Worm (Caenorhabditis elegans) whole organism, mixed stage, embryonic: ENCODE measurements around the gene ceh-76.
A peak's percentile ranks its signal among the peaks of the same experiment; 100 is the strongest.

Experiments used
- M03D4.4 ChIP-seq: sonication (generic microtip); optimal IDR thresholded peaks from 2 replicates; lab custom pipeline; 2017; ENCODE audit warnings: mild to moderate bottlenecking, missing genetic modification characterization, missing compliant biosample characterization
- bed-3 ChIP-seq: fragments of 200-800 bp; sonication (Bioruptor generic); optimal IDR thresholded peaks from 3 replicates; lab custom pipeline; 2018; ENCODE audit warnings: mild to moderate bottlenecking, missing genetic modification characterization, moderate library complexity, missing compliant biosample characterization
- blmp-1 ChIP-seq: fragments of 150-350 bp; optimal IDR thresholded peaks from 2 replicates; lab custom pipeline; 2014; ENCODE audit warnings: missing biosample characterization, missing genetic modification characterization
- ceh-39 ChIP-seq: fragments of 150-350 bp; optimal IDR thresholded peaks from 2 replicates; lab custom pipeline; 2014; ENCODE audit warnings: missing biosample characterization, missing genetic modification characterization
- ceh-43 ChIP-seq: fragments of 200-800 bp; sonication (Bioruptor generic); optimal IDR thresholded peaks from 2 replicates; lab custom pipeline; 2018; ENCODE audit warnings: mild to moderate bottlenecking, missing genetic modification characterization, moderate library complexity, missing compliant biosample characterization
- ceh-83 ChIP-seq: fragments of 200-800 bp; sonication (Bioruptor generic); optimal IDR thresholded peaks from 2 replicates; lab custom pipeline; 2018; ENCODE audit warnings: mild to moderate bottlenecking, missing genetic modification characterization, missing compliant biosample characterization
- ces-1 ChIP-seq: fragments of 150-350 bp; optimal IDR thresholded peaks from 2 replicates; lab custom pipeline; 2014; ENCODE audit warnings: missing biosample characterization, missing genetic modification reagents, missing genetic modification characterization
- cnd-1 ChIP-seq: fragments of 200-800 bp; sonication (Bioruptor generic); optimal IDR thresholded peaks from 2 replicates; lab custom pipeline; 2018; ENCODE audit warnings: mild to moderate bottlenecking, missing genetic modification characterization, missing compliant biosample characterization
- drap-1 ChIP-seq: fragments of 200-800 bp; sonication (Bioruptor generic); optimal IDR thresholded peaks from 3 replicates; lab custom pipeline; 2018; ENCODE audit warnings: mild to moderate bottlenecking, missing genetic modification characterization, missing compliant biosample characterization
- elt-1 ChIP-seq: sonication (generic microtip); optimal IDR thresholded peaks from 2 replicates; lab custom pipeline; 2017; ENCODE audit warnings: missing genetic modification characterization, mild to moderate bottlenecking, missing compliant biosample characterization, antibody characterized with exemption, moderate library complexity, borderline replicate concordance; ENCODE audit not compliant: insufficient read depth
- elt-3 ChIP-seq: fragments of 150-350 bp; optimal IDR thresholded peaks from 2 replicates; lab custom pipeline; 2014; ENCODE audit warnings: missing biosample characterization, missing genetic modification characterization
- flh-1 ChIP-seq: fragments of 200-800 bp; sonication (Bioruptor generic); optimal IDR thresholded peaks from 2 replicates; lab custom pipeline; 2018; ENCODE audit warnings: mild to moderate bottlenecking, missing genetic modification characterization, moderate library complexity, missing compliant biosample characterization
- ham-2 ChIP-seq: fragments of 200-800 bp; sonication (Bioruptor generic); optimal IDR thresholded peaks from 2 replicates; lab custom pipeline; 2018; ENCODE audit warnings: mild to moderate bottlenecking, missing genetic modification characterization, missing compliant biosample characterization
- lin-32 ChIP-seq: fragments of 200-800 bp; sonication (Bioruptor generic); optimal IDR thresholded peaks from 2 replicates; lab custom pipeline; 2018; ENCODE audit warnings: mild to moderate bottlenecking, missing genetic modification characterization, missing compliant biosample characterization
- lsy-2 ChIP-seq: fragments of 150-350 bp; optimal IDR thresholded peaks from 2 replicates; lab custom pipeline; 2014; ENCODE audit warnings: missing biosample characterization, missing genetic modification characterization
- mab-5 ChIP-seq: fragments of 150-350 bp; optimal IDR thresholded peaks from 2 replicates; lab custom pipeline; 2014; ENCODE audit warnings: missing biosample characterization, missing genetic modification characterization
- mep-1 ChIP-seq: fragments of 150-350 bp; optimal IDR thresholded peaks from 2 replicates; lab custom pipeline; 2017; ENCODE audit warnings: missing biosample characterization, missing genetic modification reagents, missing genetic modification characterization, inconsistent platforms
- mls-2 ChIP-seq: sonication (generic microtip); optimal IDR thresholded peaks from 2 replicates; lab custom pipeline; 2016; ENCODE audit warnings: mild to moderate bottlenecking, missing genetic modification characterization, moderate library complexity, missing compliant biosample characterization
- nhr-12 ChIP-seq: fragments of 150-350 bp; optimal IDR thresholded peaks from 2 replicates; lab custom pipeline; 2014; ENCODE audit warnings: missing biosample characterization, missing genetic modification characterization
- nhr-2 ChIP-seq: fragments of 150-350 bp; optimal IDR thresholded peaks from 2 replicates; lab custom pipeline; 2014; ENCODE audit warnings: missing biosample characterization, missing genetic modification characterization
- nhr-237 ChIP-seq: fragments of 150-350 bp; optimal IDR thresholded peaks from 2 replicates; lab custom pipeline; 2014; ENCODE audit warnings: missing biosample characterization, missing genetic modification characterization
- nhr-28 ChIP-seq: fragments of 150-350 bp; optimal IDR thresholded peaks from 2 replicates; lab custom pipeline; 2014; ENCODE audit warnings: missing biosample characterization, missing genetic modification characterization
- nhr-76 ChIP-seq: sonication (generic microtip); optimal IDR thresholded peaks from 2 replicates; lab custom pipeline; 2017; ENCODE audit warnings: missing biosample characterization, missing genetic modification characterization
- pha-4 ChIP-seq: fragments of 150-350 bp; optimal IDR thresholded peaks from 2 replicates; lab custom pipeline; 2018; ENCODE audit warnings: missing biosample characterization, missing genetic modification reagents, missing genetic modification characterization
- sem-2 ChIP-seq: fragments of 200-800 bp; sonication (Bioruptor generic); optimal IDR thresholded peaks from 2 replicates; lab custom pipeline; 2018; ENCODE audit warnings: mild to moderate bottlenecking, missing genetic modification characterization, missing compliant biosample characterization
- snpc-4 ChIP-seq: fragments of 150-350 bp; optimal IDR thresholded peaks from 2 replicates; lab custom pipeline; 2014; ENCODE audit warnings: missing biosample characterization, missing genetic modification characterization
- sptf-1 ChIP-seq: sonication (generic microtip); optimal IDR thresholded peaks from 2 replicates; lab custom pipeline; 2017; ENCODE audit warnings: mild to moderate bottlenecking, missing genetic modification characterization, moderate library complexity, missing compliant biosample characterization
- tbx-8 ChIP-seq: fragments of 200-800 bp; sonication (Bioruptor generic); optimal IDR thresholded peaks from 2 replicates; lab custom pipeline; 2018; ENCODE audit warnings: mild to moderate bottlenecking, missing genetic modification characterization, moderate library complexity, missing compliant biosample characterization
- unc-120 ChIP-seq: sonication (generic microtip); optimal IDR thresholded peaks from 2 replicates; lab custom pipeline; 2017; ENCODE audit warnings: missing genetic modification characterization, missing compliant biosample characterization; ENCODE audit not compliant: poor library complexity, severe bottlenecking
- unc-39 ChIP-seq: fragments of 150-350 bp; optimal IDR thresholded peaks from 2 replicates; lab custom pipeline; 2014; ENCODE audit warnings: missing biosample characterization, missing genetic modification characterization
- unc-62 ChIP-seq: fragments of 150-350 bp; optimal IDR thresholded peaks from 2 replicates; lab custom pipeline; 2014; ENCODE audit warnings: missing biosample characterization, missing genetic modification reagents, missing genetic modification characterization
- zip-8 ChIP-seq: fragments of 150-350 bp; optimal IDR thresholded peaks from 2 replicates; lab custom pipeline; 2014; ENCODE audit warnings: missing biosample characterization, missing genetic modification characterization
- ztf-11 ChIP-seq: fragments of 150-350 bp; optimal IDR thresholded peaks from 2 replicates; lab custom pipeline; 2014; ENCODE audit warnings: missing biosample characterization, missing genetic modification characterization

ceh-76 gene

DNA sequence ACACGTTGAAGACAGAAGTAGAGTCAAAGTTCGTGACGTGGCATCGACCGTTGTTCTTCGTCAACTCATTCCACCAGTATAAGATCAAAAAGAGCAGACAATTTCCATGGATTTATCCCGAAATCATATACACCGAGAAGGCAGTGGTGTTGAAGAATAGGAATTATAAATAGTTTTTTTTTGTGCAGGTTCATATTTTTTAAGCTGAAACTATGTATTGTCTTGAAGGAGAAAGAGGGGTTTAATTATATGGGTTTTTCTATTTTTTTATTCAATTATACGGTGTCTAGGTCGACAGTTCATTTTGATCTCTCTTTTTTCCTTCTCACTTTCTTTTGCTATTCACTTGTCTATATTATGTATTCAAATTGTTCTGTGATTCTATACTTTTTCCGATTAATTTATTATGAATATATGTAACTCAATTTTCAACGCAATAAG, 44.6 kb upstream of the ceh-76 start:
- TF ChIP-seq sptf-1 (peak; percentile 14), ces-1 (no peak)
- TF ChIP-seq, all 35 proteins: peak for 1

DNA sequence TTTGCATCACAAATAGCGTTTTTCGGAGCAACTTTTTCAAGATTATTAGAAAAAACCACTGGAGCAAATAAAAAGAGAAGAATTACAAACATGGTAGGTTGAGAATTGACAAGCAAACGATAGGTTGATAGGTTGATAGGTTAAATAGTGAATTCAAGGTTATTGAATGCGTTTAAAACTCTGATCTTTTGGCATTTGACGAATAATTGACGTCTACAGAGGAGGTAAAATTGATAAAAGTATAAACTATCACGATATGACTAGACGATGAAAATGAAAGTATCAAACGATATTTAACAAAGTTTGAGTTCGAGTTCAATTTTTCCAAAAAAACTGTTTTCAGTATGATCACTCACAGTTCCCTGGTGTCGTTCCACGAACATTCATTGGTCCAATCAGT, 41.5 kb upstream of the ceh-76 start, which contains the start of gene ZC513.14:
TSS of gene ZC513.14 (minus strand) at position 101 of the 400 bp plus-strand sequence.
- no peak for TF ChIP-seq sptf-1
- TF ChIP-seq drap-1 (GFP tag; lab: Kevin White, UChicago): no peak
- no peak for TF ChIP-seq lsy-2 (tag; lab: Kevin White, UChicago)
- TF ChIP-seq flh-1 (GFP tag; lab: Kevin White, UChicago): no peak
- no peak for TF ChIP-seq ceh-39 (tag; lab: Kevin White, UChicago)
- no peak for TF ChIP-seq ceh-83 (GFP tag; lab: Kevin White, UChicago)
- no peak for TF ChIP-seq ham-2 (GFP tag; lab: Kevin White, UChicago)
- TF ChIP-seq sem-2 (GFP tag; lab: Kevin White, UChicago): no peak
- no peak for TF ChIP-seq pha-4 (tag; lab: Kevin White, UChicago)
- no peak for TF ChIP-seq unc-39 (tag; lab: Kevin White, UChicago)
- TF ChIP-seq bed-3 (GFP tag; lab: Kevin White, UChicago): no peak
- TF ChIP-seq zip-8 (tag; lab: Kevin White, UChicago): no peak
- no peak for TF ChIP-seq elt-3 (tag; lab: Kevin White, UChicago)
- TF ChIP-seq elt-1 (tag; lab: Kevin White, UChicago): no peak
- no peak for TF ChIP-seq nhr-2
- TF ChIP-seq ztf-11 (tag; lab: Kevin White, UChicago): no peak
- no peak for TF ChIP-seq unc-62 (GFP tag; lab: Kevin White, UChicago)
- no peak for TF ChIP-seq snpc-4 (tag; lab: Kevin White, UChicago)
- no peak for TF ChIP-seq nhr-12 (tag; lab: Kevin White, UChicago)
- TF ChIP-seq nhr-28 (tag; lab: Kevin White, UChicago): no peak

DNA sequence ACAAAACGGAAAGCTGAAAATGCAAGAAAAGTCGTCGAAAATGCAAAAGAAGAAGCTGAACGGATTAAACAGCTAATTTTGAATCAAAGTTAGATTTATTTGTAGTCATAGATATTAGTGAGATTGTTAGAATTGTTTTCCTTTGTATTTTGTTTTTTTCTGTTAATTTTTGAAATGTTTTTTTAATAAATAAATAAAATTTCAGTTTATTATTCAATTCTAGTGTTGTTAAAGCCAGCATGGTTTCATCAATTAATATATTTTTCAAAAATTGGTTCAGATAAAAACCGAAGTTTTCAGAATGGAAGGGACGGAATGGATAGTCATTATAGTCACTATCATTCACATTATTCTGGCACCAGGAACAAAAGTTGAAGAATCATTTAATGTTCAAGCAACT, 40.3 kb upstream of the ceh-76 start, which contains the start of gene algn-12:
TSS of gene algn-12 (plus strand) at position 301 of the 400 bp plus-strand sequence.
- no peak for TF ChIP-seq mep-1 (tag; lab: Kevin White, UChicago)
- TF ChIP-seq mls-2 (tag; lab: Kevin White, UChicago): no peak
- TF ChIP-seq nhr-12 (tag; lab: Kevin White, UChicago): no peak
- no peak for TF ChIP-seq ham-2 (GFP tag; lab: Kevin White, UChicago)
- TF ChIP-seq unc-39 (tag; lab: Kevin White, UChicago): no peak
- no peak for TF ChIP-seq nhr-2
- no peak for TF ChIP-seq nhr-76 (tag; lab: Kevin White, UChicago)
- TF ChIP-seq mab-5 (tag; lab: Kevin White, UChicago): no peak
- no peak for TF ChIP-seq sem-2 (GFP tag; lab: Kevin White, UChicago)
- no peak for TF ChIP-seq blmp-1 (tag; lab: Kevin White, UChicago)
- no peak for TF ChIP-seq ces-1
- TF ChIP-seq sptf-1: no peak
- no peak for TF ChIP-seq ceh-43
- TF ChIP-seq ceh-39 (tag; lab: Kevin White, UChicago): no peak
- TF ChIP-seq unc-120 (tag; lab: Kevin White, UChicago): no peak
- no peak for TF ChIP-seq bed-3 (GFP tag; lab: Kevin White, UChicago)
- no peak for TF ChIP-seq nhr-237 (tag; lab: Kevin White, UChicago)
- TF ChIP-seq pha-4 (tag; lab: Kevin White, UChicago): no peak
- TF ChIP-seq cnd-1 (tag; lab: Kevin White, UChicago): no peak

DNA sequence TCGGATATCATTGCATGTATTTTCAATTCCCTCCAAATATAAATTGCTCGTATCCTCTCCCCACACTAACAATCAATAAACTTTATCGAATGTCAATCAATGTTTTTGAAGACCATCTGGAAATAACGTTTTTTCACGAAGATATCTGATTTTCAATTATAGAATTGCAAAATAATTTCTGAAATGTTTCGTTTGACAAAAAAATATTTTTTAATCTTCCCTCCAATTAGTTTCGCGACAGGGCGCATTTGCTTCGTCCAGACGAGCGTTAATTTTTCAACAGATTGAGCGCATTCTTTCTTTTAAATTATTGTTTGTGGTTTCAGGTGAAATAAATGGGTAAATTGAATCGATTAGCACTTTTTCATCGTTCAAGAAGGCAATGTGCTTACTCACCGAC, 36.7 kb upstream of the ceh-76 start, which contains the start of gene vars-1:
TSS of gene vars-1 (plus strand) at position 291 of the 400 bp plus-strand sequence.
- TF ChIP-seq ham-2 (GFP tag; lab: Kevin White, UChicago) (no peak), ces-1 (peak; percentile 49), tbx-8 (no peak), unc-120 (tag; lab: Kevin White, UChicago) (no peak), blmp-1 (tag; lab: Kevin White, UChicago) (no peak), M03D4.4 (tag; lab: Kevin White, UChicago) (no peak), ceh-83 (GFP tag; lab: Kevin White, UChicago) (no peak), flh-1 (GFP tag; lab: Kevin White, UChicago) (no peak), lin-32 (no peak), nhr-76 (tag; lab: Kevin White, UChicago) (no peak), nhr-2 (no peak), elt-3 (tag; lab: Kevin White, UChicago) (no peak), mep-1 (tag; lab: Kevin White, UChicago) (peak; percentile 54), sem-2 (GFP tag; lab: Kevin White, UChicago) (no peak), ztf-11 (tag; lab: Kevin White, UChicago) (no peak), ceh-43 (no peak), elt-1 (tag; lab: Kevin White, UChicago) (no peak), lsy-2 (tag; lab: Kevin White, UChicago) (peak; percentile 47)
